Fruit fly (Drosophila melanogaster): ENCODE results near the gene Mi-2.

The Mi-2 gene

DNA sequence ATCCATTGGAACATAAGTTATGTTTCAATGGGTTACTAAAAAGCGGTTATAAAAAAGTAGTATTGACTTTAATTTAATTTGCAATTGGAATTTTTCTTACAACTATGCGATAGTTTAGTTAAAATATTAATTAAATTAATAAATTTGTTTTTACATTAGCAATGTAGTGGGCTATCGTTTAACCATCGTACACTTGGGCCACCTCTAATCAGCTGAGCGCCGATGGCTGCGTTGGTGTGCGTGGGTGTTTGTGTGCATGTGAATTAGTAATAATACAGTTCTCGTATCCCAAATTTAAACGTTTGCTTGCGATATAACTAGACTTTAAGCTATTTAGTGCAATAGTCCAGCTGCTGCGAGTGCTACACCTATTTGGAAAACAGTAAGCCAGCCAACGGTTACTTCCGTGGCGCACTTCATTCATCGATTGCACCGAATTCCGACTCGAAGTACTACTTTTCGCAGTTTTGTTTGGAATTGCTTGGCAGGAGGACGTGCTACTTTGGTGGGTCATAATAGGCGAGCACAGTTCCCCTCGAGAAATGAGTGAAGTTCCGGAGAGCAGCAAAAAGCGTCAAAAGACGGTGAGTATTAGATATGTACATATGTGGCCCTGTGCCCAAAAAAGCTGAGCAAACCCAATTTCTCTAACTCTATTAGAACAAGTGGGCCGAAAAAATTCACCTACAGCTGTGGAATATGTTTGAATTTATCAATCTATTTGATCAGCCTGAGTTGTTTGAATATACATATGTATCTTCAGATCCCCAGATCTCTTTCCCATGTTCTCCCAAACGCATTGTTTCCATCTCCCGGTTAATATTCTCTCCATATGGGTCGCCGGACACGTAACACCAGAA is 64.7 kb downstream of the Mi-2 start, which contains the start of gene Papss (continued):
- TF ChIP-seq dmrt99B (tag; optimal IDR thresholded peaks at IDR 0.05), result no peak
- TF ChIP-seq CG10274 (GFP tag; optimal IDR thresholded peaks at IDR 0.05), result no peak
- TF ChIP-seq Dref (GFP tag; IDR thresholded peaks at IDR 0.05), result no peak; the same call in 1 of the 2 replicates
- no peak for TF ChIP-seq ro (GFP tag; IDR thresholded peaks at IDR 0.05)
- peak; percentile 17 for TF ChIP-seq Dek (tag; optimal IDR thresholded peaks at IDR 0.05)
- peak; percentile 86 for TF ChIP-seq sna (GFP tag; IDR thresholded peaks at IDR 0.05; ENCODE audit: partially characterized antibody)
- TF ChIP-seq HLH4C (GFP tag; IDR thresholded peaks at IDR 0.05; ENCODE audit: partially characterized antibody), result peak; percentile 50; the same call in 1 of the 3 replicates
- peak; percentile 73 for TF ChIP-seq schlank (tag; optimal IDR thresholded peaks at IDR 0.05)
- no peak for TF ChIP-seq Sry-β (GFP tag; optimal IDR thresholded peaks at IDR 0.05)
- peak; percentile 82 for TF ChIP-seq Bgb (GFP tag; IDR thresholded peaks at IDR 0.05; ENCODE audit: partially characterized antibody)
- TF ChIP-seq CG17829 (tag; optimal IDR thresholded peaks at IDR 0.05), result peak; percentile 47
- TF ChIP-seq CG32767 (GFP tag; IDR thresholded peaks at IDR 0.05), result no peak
- TF ChIP-seq gem (tag; optimal IDR thresholded peaks at IDR 0.05), result no peak
- TF ChIP-seq CG4328 (GFP tag; optimal IDR thresholded peaks at IDR 0.05), result peak; percentile 27
- no peak for TF ChIP-seq CG3163 (GFP tag; optimal IDR thresholded peaks at IDR 0.05)
- no peak for TF ChIP-seq Ets65A (GFP tag)
- peak; percentile 68 for TF ChIP-seq Rfx (GFP tag; IDR thresholded peaks at IDR 0.05)
- TF ChIP-seq so (GFP tag; IDR thresholded peaks at IDR 0.05), result no peak
- TF ChIP-seq Atf6 (GFP tag; IDR thresholded peaks at IDR 0.05), result 0 out of 2 replicates have a peak, but pooled peaks have one; percentile 25
- TF ChIP-seq CG3838 (GFP tag; optimal IDR thresholded peaks at IDR 0.05), result no peak
- no peak for TF ChIP-seq YL-1 (GFP tag; optimal IDR thresholded peaks at IDR 0.05)
- TF ChIP-seq NC2α (GFP tag; optimal IDR thresholded peaks at IDR 0.05), result no peak
- TF ChIP-seq Scr (GFP tag; IDR thresholded peaks at IDR 0.05; ENCODE audit: partially characterized antibody), result peak; percentile 90
- TF ChIP-seq CG10267 (tag; optimal IDR thresholded peaks at IDR 0.05), result peak; percentile 55
- TF ChIP-seq CG4820 (GFP tag; optimal IDR thresholded peaks at IDR 0.05), result no peak
- TF ChIP-seq CG14050 (GFP tag; IDR thresholded peaks at IDR 0.05), result no peak; the same call in 2 of the 3 replicates
- TF ChIP-seq CG30431 (GFP tag; optimal IDR thresholded peaks at IDR 0.05), result no peak
- TF ChIP-seq dimm (GFP tag; IDR thresholded peaks at IDR 0.05), result no peak
- peak; percentile 56 for TF ChIP-seq caup (GFP tag; optimal IDR thresholded peaks at IDR 0.05; ENCODE audit: severe bottlenecking)
- no peak for TF ChIP-seq CG16779 (GFP tag; IDR thresholded peaks at IDR 0.05)
- peak; percentile 97 for TF ChIP-seq MBD-R2 (GFP tag; IDR thresholded peaks at IDR 0.05)
- TF ChIP-seq sd (tag; optimal IDR thresholded peaks at IDR 0.05), result peak; percentile 31
- TF ChIP-seq CG33557 (GFP tag; optimal IDR thresholded peaks at IDR 0.05), result no peak
- TF ChIP-seq Nf-YC (tag; optimal IDR thresholded peaks at IDR 0.05), result no peak
- no peak for TF ChIP-seq CG10959 (GFP tag; IDR thresholded peaks at IDR 0.05)
- TF ChIP-seq zf30C (GFP tag; optimal IDR thresholded peaks at IDR 0.05), result no peak
- peak; percentile 14 for TF ChIP-seq CG12219 (GFP tag; optimal IDR thresholded peaks at IDR 0.05)
- no peak for TF ChIP-seq CG1024 (GFP tag; IDR thresholded peaks at IDR 0.05)
- TF ChIP-seq ttk (GFP tag; IDR thresholded peaks at IDR 0.05), result no peak
- TF ChIP-seq knrl (GFP tag; IDR thresholded peaks at IDR 0.05; ENCODE audit: partially characterized antibody), result peak; percentile 82
- no peak for TF ChIP-seq stc (GFP tag; IDR thresholded peaks at IDR 0.05)
- TF ChIP-seq CG10979 (tag; optimal IDR thresholded peaks at IDR 0.05), result peak; percentile 27
- peak; percentile 41 for TF ChIP-seq nmo (GFP tag; optimal IDR thresholded peaks at IDR 0.05)
- TF ChIP-seq Pdp1 (GFP tag; optimal IDR thresholded peaks at IDR 0.05), result no peak
- no peak for TF ChIP-seq D19B (GFP tag; optimal IDR thresholded peaks at IDR 0.05)
- TF ChIP-seq CG7745 (tag; optimal IDR thresholded peaks at IDR 0.05), result no peak
- TF ChIP-seq NFAT (GFP tag; IDR thresholded peaks at IDR 0.05), result peak; percentile 45; the same call in 1 of the 2 replicates
- TF ChIP-seq ato (GFP tag; IDR thresholded peaks at IDR 0.05; ENCODE audit: partially characterized antibody), result 0 out of 2 replicates have a peak, but pooled peaks have one; percentile 44

All from whole organism, embryonic.